Fruit fly (Drosophila melanogaster) Kc167 (cell line): Measurements from ENCODE around the gene S-Lap4.

ENCODE experiments used
- Myc ChIP-seq: fragments of >200 bp; optimal IDR thresholded peaks from 2 replicates; lab custom pipeline; 2017; ENCODE audit warnings: missing external identifiers
- psq ChIP-seq: fragments of >200 bp; optimal IDR thresholded peaks from 2 replicates; lab custom pipeline; 2017; ENCODE audit warnings: missing external identifiers

- TF ChIP-seq Myc (lab: Kevin White, UChicago) (no peak), psq (lab: Kevin White, UChicago) (no peak)
Measured at dm6 chr3L:10459076-10459475, 31.6 kb upstream of the S-Lap4 start.
